Worm (Caenorhabditis elegans): ENCODE results near the gene tag-340.

DNA sequence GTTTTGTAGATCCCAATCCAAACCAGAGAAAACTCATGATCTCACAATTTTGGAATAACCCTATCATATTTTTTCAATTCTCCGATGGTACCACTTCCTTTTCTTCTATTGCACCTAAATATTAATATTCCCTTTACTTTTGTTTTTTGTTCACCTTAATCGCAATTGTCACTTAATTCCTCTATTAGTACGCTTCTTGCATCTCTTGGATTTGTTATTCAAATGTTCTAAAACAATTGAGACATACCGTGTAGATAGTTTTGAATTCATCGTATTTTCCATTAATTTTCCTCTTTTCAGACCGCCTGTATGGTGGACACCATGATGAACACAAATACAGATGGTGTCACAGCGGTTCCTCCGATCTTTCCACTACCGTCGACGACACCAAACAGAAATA, 51.5 kb downstream of the tag-340 start, which contains the start of gene flh-2:
- TF ChIP-seq ztf-23 (GFP tag; IDR thresholded peaks at IDR 0.05) (no peak), ztf-29 (GFP tag; IDR thresholded peaks at IDR 0.05) (no peak), T22C8.4 (GFP tag; IDR thresholded peaks at IDR 0.05) (no peak), med-1 (GFP tag; optimal IDR thresholded peaks at IDR 0.05; ENCODE audit: insufficient read depth) (no peak), ref-1 (GFP tag; conservative IDR thresholded peaks at IDR 0.05) (no peak), klf-2 (GFP tag; conservative IDR thresholded peaks at IDR 0.05) (no peak), tab-1 (GFP tag; IDR thresholded peaks at IDR 0.05) (no peak)

All from whole organism, midembryonic.